Worm (Caenorhabditis elegans) whole organism, early embryonic: Measurements from ENCODE around the gene col-121.

Experiments used
- B0310.2 ChIP-seq: sonication (generic microtip); optimal IDR thresholded peaks from 2 replicates; lab custom pipeline; 2016; ENCODE audit warnings: mild to moderate bottlenecking, missing genetic modification characterization, missing compliant biosample characterization
- ama-1 ChIP-seq: fragments of 150-350 bp; optimal IDR thresholded peaks from 2 replicates; lab custom pipeline; 2014
- ets-7 ChIP-seq: sonication (generic microtip); optimal IDR thresholded peaks from 2 replicates; lab custom pipeline; 2016; ENCODE audit warnings: missing genotype, missing genetic modification characterization, missing compliant biosample characterization
- flt-1 ChIP-seq: fragments of 200-800 bp; sonication (Bioruptor generic); IDR thresholded peaks from 2 replicates; pipeline ENCODE4 v1.3.6; 2022; ENCODE audit warnings: missing genetic modification characterization, missing compliant biosample characterization
- hmbx-1 ChIP-seq: sonication (generic microtip); optimal IDR thresholded peaks from 2 replicates; lab custom pipeline; 2016; ENCODE audit warnings: mild to moderate bottlenecking, missing genetic modification characterization, missing compliant biosample characterization
- hmg-4 ChIP-seq: fragments of 200-800 bp; sonication (Bioruptor generic); optimal IDR thresholded peaks from 2 replicates; lab custom pipeline; 2018; ENCODE audit warnings: mild to moderate bottlenecking, missing genetic modification characterization, missing compliant biosample characterization
- scrt-1 ChIP-seq: fragments of 200-800 bp; sonication (Bioruptor generic); IDR thresholded peaks from 2 replicates; pipeline ENCODE4 v1.3.6; 2022; ENCODE audit warnings: missing genetic modification characterization, missing compliant biosample characterization
- sea-1 ChIP-seq: fragments of 200-800 bp; sonication (Bioruptor generic); conservative IDR thresholded peaks from 2 replicates; pipeline ENCODE4 v1.3.6; 2022; ENCODE audit warnings: missing genetic modification characterization, missing compliant biosample characterization

ce11 chrIV:9386038-9386437 lies 10.0 kb downstream of the col-121 start, which contains the start of gene daf-15:
- TF ChIP-seq B0310.2 (tag; lab: Kevin White, UChicago) (no peak), hmg-4 (GFP tag; lab: Kevin White, UChicago) (no peak), ets-7 (tag; lab: Kevin White, UChicago) (no peak), ama-1 (lab: Kevin White, UChicago) (no peak), flt-1 (GFP tag; lab: Robert Waterston, UW) (no peak), sea-1 (GFP tag; lab: Robert Waterston, UW) (no peak), hmbx-1 (tag; lab: Kevin White, UChicago) (no peak), scrt-1 (GFP tag; lab: Robert Waterston, UW) (no peak)
